Fruit fly (Drosophila melanogaster) whole organism, embryonic: ENCODE data around the gene CG31793.
A peak's percentile ranks its signal among the peaks of the same experiment; 100 is the strongest.

Experiments used
- Atf3 ChIP-seq: fragments of 200-800 bp; sonication (Bioruptor generic); optimal IDR thresholded peaks from 3 replicates; lab custom pipeline; 2016; ENCODE audit warnings: missing biosample characterization, missing genetic modification characterization
- Awh ChIP-seq: fragments of 200-800 bp; sonication (Bioruptor generic); IDR thresholded peaks from 2 replicates; pipeline ENCODE4, ENCODE4 v1.3.6; 2022; ENCODE audit warnings: missing biosample characterization, missing genetic modification characterization
- Bgb ChIP-seq: fragments of 200-800 bp; sonication (Bioruptor generic); IDR thresholded peaks from 2 replicates; pipeline ENCODE4 v1.3.6; 2022; ENCODE audit warnings: missing biosample characterization, missing genetic modification characterization; ENCODE audit not compliant: partially characterized antibody
- CG10147 ChIP-seq: fragments of 200-800 bp; sonication (Bioruptor generic); optimal IDR thresholded peaks from 2 replicates; lab custom pipeline; 2019; ENCODE audit warnings: missing biosample characterization, mild to moderate bottlenecking, missing genetic modification characterization, moderate library complexity
- CG10274 ChIP-seq: fragments of 200-800 bp; sonication (Bioruptor generic); optimal IDR thresholded peaks from 3 replicates; lab custom pipeline; 2017; ENCODE audit warnings: missing biosample characterization, mild to moderate bottlenecking, missing genetic modification characterization
- CG10431 ChIP-seq: fragments of 200-800 bp; sonication (Bioruptor generic); optimal IDR thresholded peaks from 3 replicates; lab custom pipeline; 2018; ENCODE audit warnings: missing biosample characterization, mild to moderate bottlenecking, missing genetic modification characterization
- CG10462 ChIP-seq: fragments of 200-800 bp; sonication (Bioruptor generic); optimal IDR thresholded peaks from 2 replicates; lab custom pipeline; 2016; ENCODE audit warnings: missing biosample characterization, missing genetic modification characterization
- CG11398 ChIP-seq: fragments of 200-800 bp; sonication (Bioruptor generic); optimal IDR thresholded peaks from 2 replicates; lab custom pipeline; 2016; ENCODE audit warnings: missing biosample characterization, missing genetic modification characterization
- CG13123 ChIP-seq: fragments of 200-800 bp; sonication (Bioruptor generic); optimal IDR thresholded peaks from 2 replicates; lab custom pipeline; 2016; ENCODE audit warnings: missing biosample characterization, missing genetic modification characterization
- CG15011 ChIP-seq: fragments of 200-800 bp; sonication (Bioruptor generic); optimal IDR thresholded peaks from 3 replicates; lab custom pipeline; 2018; ENCODE audit warnings: missing biosample characterization, mild to moderate bottlenecking, missing genetic modification characterization
- CG1529 ChIP-seq: fragments of 200-800 bp; sonication (Bioruptor generic); optimal IDR thresholded peaks from 3 replicates; lab custom pipeline; 2018; ENCODE audit warnings: missing biosample characterization, missing genetic modification characterization
- CG15696 ChIP-seq: fragments of 200-800 bp; sonication (Bioruptor generic); optimal IDR thresholded peaks from 2 replicates; lab custom pipeline; 2019; ENCODE audit warnings: missing biosample characterization, mild to moderate bottlenecking, missing genetic modification characterization, moderate library complexity
- CG17385 ChIP-seq: fragments of 200-800 bp; sonication (Bioruptor generic); optimal IDR thresholded peaks from 3 replicates; lab custom pipeline; 2018; ENCODE audit warnings: missing biosample characterization, mild to moderate bottlenecking, missing genetic modification characterization
- CG33213 ChIP-seq: fragments of 200-800 bp; sonication (Bioruptor generic); optimal IDR thresholded peaks from 3 replicates; lab custom pipeline; 2016; ENCODE audit warnings: missing biosample characterization, missing genetic modification characterization
- CG3995 ChIP-seq: fragments of 200-800 bp; sonication (Bioruptor generic); optimal IDR thresholded peaks from 3 replicates; lab custom pipeline; 2016; ENCODE audit warnings: missing biosample characterization, missing genetic modification characterization
- CG4328 ChIP-seq: fragments of 200-800 bp; sonication (Bioruptor generic); optimal IDR thresholded peaks from 3 replicates; lab custom pipeline; 2017; ENCODE audit warnings: missing biosample characterization, missing genetic modification reagents, missing genetic modification characterization
- CG4424 ChIP-seq: fragments of 200-800 bp; sonication (Bioruptor generic); optimal IDR thresholded peaks from 3 replicates; lab custom pipeline; 2016; ENCODE audit warnings: missing biosample characterization, missing genetic modification characterization
- CG4617 ChIP-seq: fragments of 200-800 bp; sonication (Bioruptor generic); optimal IDR thresholded peaks from 3 replicates; lab custom pipeline; 2016; ENCODE audit warnings: missing biosample characterization, missing genetic modification characterization, borderline replicate concordance
- CG6272 ChIP-seq: fragments of 200-800 bp; sonication (Bioruptor generic); IDR thresholded peaks from 2 replicates; pipeline ENCODE4 v1.3.6; 2022; ENCODE audit warnings: missing biosample characterization, missing genetic modification characterization
- CG7357 ChIP-seq: fragments of 200-800 bp; sonication (Bioruptor generic); IDR thresholded peaks from 3 replicates; pipeline ENCODE4 v1.3.6; 2022; ENCODE audit warnings: missing biosample characterization, missing genetic modification characterization
- CG7786 ChIP-seq: fragments of 200-800 bp; sonication (Bioruptor generic); optimal IDR thresholded peaks from 2 replicates; lab custom pipeline; 2016; ENCODE audit warnings: missing biosample characterization, missing genetic modification characterization
- CG8359 ChIP-seq: fragments of 200-800 bp; sonication (Bioruptor generic); optimal IDR thresholded peaks from 2 replicates; lab custom pipeline; 2017; ENCODE audit warnings: missing biosample characterization, mild to moderate bottlenecking, missing genetic modification characterization, borderline replicate concordance
- CG8388 ChIP-seq: fragments of 200-800 bp; sonication (Bioruptor generic); optimal IDR thresholded peaks from 2 replicates; lab custom pipeline; 2019; ENCODE audit warnings: missing biosample characterization, mild to moderate bottlenecking, missing genetic modification characterization, moderate library complexity
- CG8765 ChIP-seq: fragments of 200-800 bp; sonication (Bioruptor generic); IDR thresholded peaks from 2 replicates; pipeline ENCODE4 v1.3.6; 2022; ENCODE audit warnings: missing biosample characterization, missing genetic modification characterization
- CG9437 ChIP-seq: fragments of 200-800 bp; sonication (Bioruptor generic); optimal IDR thresholded peaks from 2 replicates; lab custom pipeline; 2018; ENCODE audit warnings: missing biosample characterization, mild to moderate bottlenecking, missing genetic modification characterization
- CG9817 ChIP-seq: fragments of 200-800 bp; sonication (Bioruptor generic); optimal IDR thresholded peaks from 2 replicates; lab custom pipeline; 2018; ENCODE audit warnings: missing biosample characterization, mild to moderate bottlenecking, missing genetic modification characterization, moderate library complexity
- Doc2 ChIP-seq: fragments of 200-800 bp; sonication (Bioruptor generic); IDR thresholded peaks from 2 replicates; pipeline ENCODE4 v1.3.6; 2022; ENCODE audit warnings: missing biosample characterization, missing genetic modification characterization
- Dref ChIP-seq: fragments of 200-800 bp; sonication (Bioruptor generic); IDR thresholded peaks from 2 replicates; pipeline ENCODE4 v1.3.6; 2022; ENCODE audit warnings: missing biosample characterization, missing genetic modification characterization
- Drgx ChIP-seq: fragments of 200-800 bp; sonication (Bioruptor generic); IDR thresholded peaks from 2 replicates; pipeline ENCODE4 v1.3.6; 2022; ENCODE audit warnings: missing biosample characterization, missing genetic modification characterization
- ERR ChIP-seq: fragments of 200-800 bp; sonication (Bioruptor generic); optimal IDR thresholded peaks from 2 replicates; lab custom pipeline; 2016; ENCODE audit warnings: missing biosample characterization, missing genetic modification characterization
- Ets65A ChIP-seq: fragments of 200-800 bp; sonication (Bioruptor generic); peaks from one replicate; lab custom pipeline; 2016; ENCODE audit warnings: missing biosample characterization, missing genetic modification characterization
- MBD-R2 ChIP-seq: fragments of 200-800 bp; sonication (Bioruptor generic); IDR thresholded peaks from 2 replicates; pipeline ENCODE4 v1.3.6; 2022; ENCODE audit warnings: missing biosample characterization, missing genetic modification characterization
- Oaz ChIP-seq: fragments of 200-800 bp; sonication (Bioruptor generic); IDR thresholded peaks from 2 replicates; pipeline ENCODE4 v1.3.6; 2022; ENCODE audit warnings: missing biosample characterization, missing genetic modification characterization
- Opbp ChIP-seq: fragments of 200-800 bp; sonication (Bioruptor generic); IDR thresholded peaks from 3 replicates; pipeline ENCODE4 v1.3.6; 2022; ENCODE audit warnings: missing biosample characterization, missing genetic modification characterization; ENCODE audit not compliant: partially characterized antibody
- al ChIP-seq: fragments of 200-800 bp; sonication (Bioruptor generic); IDR thresholded peaks from 2 replicates; pipeline ENCODE4 v1.3.6; 2022; ENCODE audit warnings: missing biosample characterization, missing genetic modification characterization
- aop ChIP-seq: fragments of 200-800 bp; sonication (Bioruptor generic); IDR thresholded peaks from 2 replicates; pipeline ENCODE4 v1.3.6; 2022; ENCODE audit warnings: missing biosample characterization, missing genetic modification characterization
- ap ChIP-seq: fragments of 200-800 bp; sonication (Bioruptor generic); IDR thresholded peaks from 2 replicates; pipeline ENCODE4 v1.3.6; 2022; ENCODE audit warnings: missing biosample characterization, missing genetic modification characterization
- bsh ChIP-seq, 2 experiments: fragments of 200-800 bp; sonication (Bioruptor generic); optimal IDR thresholded peaks; 2 replicates each; lab custom pipeline; 2017 to 2018; ENCODE audit warnings: mild to moderate bottlenecking in 2 of 2, missing biosample characterization in 2 of 2, missing genetic modification characterization in 2 of 2, moderate library complexity in 1 of 2
- chif ChIP-seq, 2 experiments: fragments of 200-800 bp; sonication (Bioruptor generic); optimal IDR thresholded peaks; 3 replicates each; lab custom pipeline; 2016; ENCODE audit warnings: missing biosample characterization in 2 of 2, missing genetic modification characterization in 2 of 2
- disco-r ChIP-seq: fragments of 200-800 bp; sonication (Bioruptor generic); optimal IDR thresholded peaks from 2 replicates; lab custom pipeline; 2016; ENCODE audit warnings: missing biosample characterization, missing genetic modification characterization
- dm ChIP-seq: fragments of 200-800 bp; sonication (Bioruptor generic); optimal IDR thresholded peaks from 3 replicates; lab custom pipeline; 2016; ENCODE audit warnings: missing biosample characterization, missing genetic modification characterization
- gce ChIP-seq: fragments of 200-800 bp; sonication (Bioruptor generic); IDR thresholded peaks from 3 replicates; pipeline ENCODE4 v1.3.6; 2022; ENCODE audit warnings: missing biosample characterization, missing genetic modification characterization
- hb ChIP-seq: fragments of 200-800 bp; sonication (Bioruptor generic); IDR thresholded peaks from 3 replicates; pipeline ENCODE4 v1.3.6; 2022; ENCODE audit warnings: missing biosample characterization, missing genetic modification characterization; ENCODE audit not compliant: partially characterized antibody
- hkb ChIP-seq, 2 experiments: fragments of 200-800 bp in 1 of 2; fragments of >200 bp in 1 of 2; sonication (Bioruptor generic) in 1 of 2; IDR thresholded peaks in 1 of 2; optimal IDR thresholded peaks in 1 of 2; 2 replicates each; pipeline versions ENCODE4 v1.3.6 to Lab custom; 2017 to 2022; ENCODE audit warnings: missing biosample characterization in 1 of 2, missing genetic modification characterization in 1 of 2
- pho ChIP-seq: fragments of 200-800 bp; sonication (Bioruptor generic); optimal IDR thresholded peaks from 2 replicates; lab custom pipeline; 2016; ENCODE audit warnings: missing biosample characterization, missing genetic modification characterization
- prd ChIP-seq, 3 experiments: fragments of >200 bp in 2 of 3; fragments of 200-800 bp in 1 of 3; sonication (Bioruptor generic) in 1 of 3; optimal IDR thresholded peaks in 2 of 3; IDR thresholded peaks in 1 of 3; 2 replicates in 2 of 3; 3 replicates in 1 of 3; pipeline versions ENCODE4 v1.3.6 to Lab custom; 2017 to 2022; ENCODE audit warnings: missing biosample characterization in 1 of 3, missing genetic modification characterization in 1 of 3
- pzg ChIP-seq: fragments of 200-800 bp; sonication (Bioruptor generic); optimal IDR thresholded peaks from 3 replicates; lab custom pipeline; 2018; ENCODE audit warnings: missing biosample characterization, mild to moderate bottlenecking, missing genetic modification characterization, moderate library complexity
- sc ChIP-seq, 3 experiments: fragments of >200 bp in 2 of 3; fragments of 200-800 bp in 1 of 3; sonication (Bioruptor generic) in 1 of 3; optimal IDR thresholded peaks; 2 replicates in 2 of 3; 3 replicates in 1 of 3; lab custom pipeline; 2017; ENCODE audit warnings: mild to moderate bottlenecking in 1 of 3, missing biosample characterization in 1 of 3, missing genetic modification characterization in 1 of 3, missing genetic modification reagents in 1 of 3
- sens-2 ChIP-seq: fragments of 200-800 bp; sonication (Bioruptor generic); IDR thresholded peaks from 2 replicates; pipeline ENCODE4 v1.3.6; 2022; ENCODE audit warnings: missing biosample characterization, missing genetic modification characterization
- slou ChIP-seq: fragments of 200-800 bp; sonication (Bioruptor generic); optimal IDR thresholded peaks from 3 replicates; lab custom pipeline; 2016; ENCODE audit warnings: missing biosample characterization, missing genetic modification characterization
- so ChIP-seq: fragments of 200-800 bp; sonication (Bioruptor generic); IDR thresholded peaks from 3 replicates; pipeline ENCODE4 v1.3.6; 2022; ENCODE audit warnings: missing biosample characterization, missing genetic modification characterization

The CG31793 gene

DNA sequence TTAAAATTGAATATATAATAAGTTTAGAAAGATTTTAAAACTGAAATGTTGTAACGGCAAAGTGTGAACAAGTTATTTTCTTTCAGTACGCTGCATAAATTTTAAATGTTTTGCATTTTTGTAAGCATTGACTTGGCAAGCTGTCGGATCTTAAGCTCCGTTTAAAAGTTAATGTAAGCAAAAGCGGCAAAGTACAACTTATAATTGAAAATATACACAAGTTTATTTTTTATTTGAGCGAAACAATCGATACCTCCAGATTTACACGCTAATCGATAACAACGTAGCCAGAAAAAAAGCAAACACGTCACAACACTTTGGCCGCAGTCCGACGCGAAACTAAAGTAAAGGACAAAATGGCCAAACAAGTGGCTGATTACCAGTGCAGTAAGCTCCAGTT is 38.4 kb downstream of the CG31793 start, which contains the start of gene Catsup (continued):
- TF ChIP-seq Ets65A (GFP tag; lab: Kevin White, UChicago) (no peak), Oaz (GFP tag; lab: Robert Waterston, UW) (no peak), slou (GFP tag; lab: Kevin White, UChicago) (no peak), ap (GFP tag; lab: Robert Waterston, UW) (no peak), CG3995 (GFP tag; lab: Kevin White, UChicago) (no peak), CG4424 (GFP tag; lab: Kevin White, UChicago) (no peak), gce (GFP tag; lab: Robert Waterston, UW) (no peak), hkb (optimal IDR thresholded peaks at IDR 0.05; lab: Kevin White, UChicago) (no peak), hkb (GFP tag; IDR thresholded peaks at IDR 0.05; lab: Robert Waterston, UW) (no peak), CG8765 (GFP tag; lab: Robert Waterston, UW) (no peak), Dref (GFP tag; lab: Robert Waterston, UW) (peak; percentile 69), CG8388 (GFP tag; lab: Kevin White, UChicago) (no peak), bsh (GFP tag; optimal IDR thresholded peaks at IDR 0.05; lab: Kevin White, UChicago) (no peak), so (GFP tag; lab: Robert Waterston, UW) (no peak), CG4617 (GFP tag; lab: Kevin White, UChicago) (peak; percentile 17), hb (GFP tag; lab: Robert Waterston, UW) (peak; percentile 58; the same call in 1 of the 3 replicates), CG6272 (no peak), dm (GFP tag; lab: Kevin White, UChicago) (no peak), CG17385 (GFP tag; lab: Kevin White, UChicago) (no peak), aop (GFP tag; lab: Robert Waterston, UW) (no peak), chif (GFP tag; optimal IDR thresholded peaks at IDR 0.05; lab: Kevin White, UChicago) (no peak), CG10431 (GFP tag; lab: Kevin White, UChicago) (no peak), pho (GFP tag; lab: Kevin White, UChicago) (no peak), Opbp (GFP tag; lab: Robert Waterston, UW) (peak; percentile 57; the same call in 1 of the 3 replicates), CG9817 (tag; lab: Kevin White, UChicago) (no peak), Drgx (no peak), CG10462 (GFP tag; lab: Kevin White, UChicago) (no peak), CG1529 (GFP tag; lab: Kevin White, UChicago) (no peak), pzg (peak; percentile 29), CG11398 (no peak), CG4328 (GFP tag; lab: Kevin White, UChicago) (no peak), al (GFP tag; lab: Robert Waterston, UW) (no peak), CG10147 (GFP tag; lab: Kevin White, UChicago) (no peak), CG9437 (GFP tag; lab: Kevin White, UChicago) (peak; percentile 21), CG8359 (GFP tag; lab: Kevin White, UChicago) (no peak), CG15696 (tag; lab: Kevin White, UChicago) (no peak), ERR (GFP tag; lab: Kevin White, UChicago) (no peak), CG13123 (no peak), MBD-R2 (GFP tag; lab: Robert Waterston, UW) (peak; percentile 71), Atf3 (GFP tag; lab: Kevin White, UChicago) (no peak), disco-r (GFP tag; lab: Kevin White, UChicago) (no peak), Bgb (GFP tag; lab: Robert Waterston, UW) (peak; percentile 70), sens-2 (no peak), sc (optimal IDR thresholded peaks at IDR 0.05; lab: Kevin White, UChicago) (no peak), sc (GFP tag; optimal IDR thresholded peaks at IDR 0.05; lab: Kevin White, UChicago) (no peak), CG7357 (peak; percentile 82), prd (optimal IDR thresholded peaks at IDR 0.05; lab: Kevin White, UChicago) (no peak), prd (GFP tag; IDR thresholded peaks at IDR 0.05; lab: Robert Waterston, UW) (no peak), Awh (GFP tag; lab: Robert Waterston, UW) (no peak), CG10274 (no peak), CG15011 (GFP tag; lab: Kevin White, UChicago) (no peak), CG7786 (GFP tag; lab: Kevin White, UChicago) (no peak), Doc2 (GFP tag; lab: Robert Waterston, UW) (no peak), CG33213 (no peak)
